Worm (Caenorhabditis elegans) whole organism, L4 larva: ENCODE results near the gene unc-104.

ENCODE experiments used
- T20F7.1 ChIP-seq: fragments of 200-800 bp; sonication (Bioruptor generic); optimal IDR thresholded peaks from 2 replicates; lab custom pipeline; 2018; ENCODE audit warnings: mild to moderate bottlenecking, missing genetic modification characterization, missing compliant biosample characterization
- hlh-30 ChIP-seq: sonication (generic microtip); optimal IDR thresholded peaks from 2 replicates; lab custom pipeline; 2017; ENCODE audit warnings: antibody characterized with exemption, mild to moderate bottlenecking, missing genetic modification characterization, missing compliant biosample characterization; ENCODE audit not compliant: insufficient read depth
- lin-1 ChIP-seq: fragments of 200-800 bp; sonication (Bioruptor generic); IDR thresholded peaks from 2 replicates; pipeline ENCODE4 v1.3.6; 2022; ENCODE audit warnings: missing genetic modification reagents, missing genetic modification characterization, missing compliant biosample characterization
- mdl-1 ChIP-seq, 2 experiments: fragments of 150-350 bp in 1 of 2; sonication (generic microtip) in 1 of 2; optimal IDR thresholded peaks; 2 replicates each; lab custom pipeline; 2014 to 2017; ENCODE audit warnings: missing biosample characterization in 2 of 2, missing genetic modification characterization in 2 of 2
- nhr-11 ChIP-seq: fragments of 150-350 bp; optimal IDR thresholded peaks from 2 replicates; lab custom pipeline; 2014; ENCODE audit warnings: missing biosample characterization, missing genetic modification characterization
- nhr-48 ChIP-seq: sonication (generic microtip); optimal IDR thresholded peaks from 2 replicates; lab custom pipeline; 2016; ENCODE audit warnings: mild to moderate bottlenecking, missing genetic modification characterization, missing compliant biosample characterization
- pha-4 ChIP-seq, 2 experiments: fragments of 150-350 bp in 1 of 2; fragments of 200-800 bp in 1 of 2; sonication (Bioruptor generic) in 1 of 2; IDR thresholded peaks in 1 of 2; optimal IDR thresholded peaks in 1 of 2; 2 replicates each; pipeline versions ENCODE4 v1.3.6 to Lab custom; 2014 to 2022; ENCODE audit warnings: missing genetic modification characterization in 2 of 2, missing genetic modification reagents in 2 of 2, missing biosample characterization in 1 of 2, missing compliant biosample characterization in 1 of 2

Gene unc-104

ce11 chrII:7060202-7060601 is 65.4 kb downstream of the unc-104 start (continued):
- peak in 1 of 2 experiments; percentile 68 for TF ChIP-seq mdl-1 (tag; optimal IDR thresholded peaks at IDR 0.05; lab: Kevin White, UChicago)
- TF ChIP-seq pha-4 (GFP tag; IDR thresholded peaks at IDR 0.05; lab: Robert Waterston, UW): peak; percentile 58
- no peak for TF ChIP-seq pha-4 (tag; optimal IDR thresholded peaks at IDR 0.05; lab: Kevin White, UChicago)
- TF ChIP-seq lin-1 (GFP tag; lab: Robert Waterston, UW): peak; percentile 70
- peak; percentile 85 for TF ChIP-seq nhr-48 (tag; lab: Kevin White, UChicago)
- peak; percentile 57 for TF ChIP-seq T20F7.1 (GFP tag; lab: Kevin White, UChicago)
- peak; percentile 46 for TF ChIP-seq hlh-30 (tag; lab: Kevin White, UChicago)
- peak; percentile 29 for TF ChIP-seq nhr-11 (tag; lab: Kevin White, UChicago)
